Worm (Caenorhabditis elegans) whole organism, young adult: Measurements from ENCODE around the gene ddr-1.

Experiments used
- B0261.1 ChIP-seq: sonication (generic microtip); optimal IDR thresholded peaks from 2 replicates; lab custom pipeline; 2016; ENCODE audit warnings: mild to moderate bottlenecking, missing genetic modification characterization, moderate library complexity, missing compliant biosample characterization
- B0336.3 ChIP-seq: fragments of 200-800 bp; sonication (Bioruptor generic); IDR thresholded peaks from 2 replicates; pipeline ENCODE4 v1.3.6; 2022; ENCODE audit warnings: missing genetic modification characterization, missing compliant biosample characterization
- F52B5.7 ChIP-seq: sonication (generic microtip); optimal IDR thresholded peaks from 2 replicates; lab custom pipeline; 2016; ENCODE audit warnings: mild to moderate bottlenecking, missing genetic modification characterization, missing compliant biosample characterization
- F57A8.1 ChIP-seq: fragments of 200-800 bp; sonication (Bioruptor generic); optimal IDR thresholded peaks from 2 replicates; lab custom pipeline; 2018; ENCODE audit warnings: mild to moderate bottlenecking, missing genetic modification characterization, moderate library complexity, missing compliant biosample characterization
- K12H6.12 ChIP-seq: fragments of 200-800 bp; sonication (Bioruptor generic); optimal IDR thresholded peaks from 2 replicates; lab custom pipeline; 2018; ENCODE audit warnings: mild to moderate bottlenecking, missing genetic modification characterization, missing compliant biosample characterization
- Y53G8AR.9 ChIP-seq: fragments of 200-800 bp; sonication (Bioruptor generic); conservative IDR thresholded peaks from 2 replicates; pipeline ENCODE4 v1.3.6; 2022; ENCODE audit warnings: missing genetic modification reagents, missing genetic modification characterization, missing compliant biosample characterization
- ZK185.1 ChIP-seq: sonication (generic microtip); optimal IDR thresholded peaks from 2 replicates; lab custom pipeline; 2016; ENCODE audit warnings: mild to moderate bottlenecking, missing genetic modification characterization, missing compliant biosample characterization; ENCODE audit not compliant: poor library complexity, severe bottlenecking
- akir-1 ChIP-seq: fragments of 200-800 bp; sonication (Bioruptor generic); optimal IDR thresholded peaks from 2 replicates; lab custom pipeline; 2018; ENCODE audit warnings: mild to moderate bottlenecking, missing genetic modification characterization, moderate library complexity, missing compliant biosample characterization
- atf-7 ChIP-seq: sonication (generic microtip); optimal IDR thresholded peaks from 2 replicates; lab custom pipeline; 2017; ENCODE audit warnings: mild to moderate bottlenecking, missing genetic modification characterization, missing compliant biosample characterization
- attf-3 ChIP-seq: fragments of 200-800 bp; sonication (Bioruptor generic); conservative IDR thresholded peaks from 2 replicates; pipeline ENCODE4 v1.3.6; 2022; ENCODE audit warnings: missing genetic modification reagents, missing genetic modification characterization, missing compliant biosample characterization
- attf-6 ChIP-seq: fragments of 200-800 bp; sonication (Bioruptor generic); IDR thresholded peaks from 2 replicates; pipeline ENCODE4 v1.3.6; 2022; ENCODE audit warnings: missing genetic modification reagents, missing genetic modification characterization, missing compliant biosample characterization
- cebp-1 ChIP-seq, 2 experiments: fragments of 200-800 bp in 1 of 2; sonication (Bioruptor generic) in 1 of 2; sonication (generic microtip) in 1 of 2; IDR thresholded peaks in 1 of 2; optimal IDR thresholded peaks in 1 of 2; 2 replicates each; pipeline versions ENCODE4 v1.3.6 to Lab custom; 2017 to 2022; ENCODE audit warnings: missing compliant biosample characterization in 2 of 2, missing genetic modification characterization in 2 of 2, mild to moderate bottlenecking in 1 of 2, missing genetic modification reagents in 1 of 2, moderate library complexity in 1 of 2
- ceh-100 ChIP-seq: fragments of 200-800 bp; sonication (Bioruptor generic); IDR thresholded peaks from 2 replicates; pipeline ENCODE4 v1.3.6; 2022; ENCODE audit warnings: missing genetic modification reagents, missing genetic modification characterization, missing compliant biosample characterization
- ceh-27 ChIP-seq: fragments of 200-800 bp; sonication (Bioruptor generic); optimal IDR thresholded peaks from 2 replicates; lab custom pipeline; 2018; ENCODE audit warnings: mild to moderate bottlenecking, missing genetic modification characterization, moderate library complexity, missing compliant biosample characterization
- ceh-40 ChIP-seq: fragments of 200-800 bp; sonication (Bioruptor generic); IDR thresholded peaks from 2 replicates; pipeline ENCODE4 v1.3.6; 2022; ENCODE audit warnings: missing genetic modification characterization, missing compliant biosample characterization
- ceh-58 ChIP-seq: fragments of 200-800 bp; sonication (Bioruptor generic); IDR thresholded peaks from 2 replicates; pipeline ENCODE4 v1.3.6; 2022; ENCODE audit warnings: missing genetic modification characterization, missing compliant biosample characterization
- die-1 ChIP-seq: sonication (generic microtip); optimal IDR thresholded peaks from 2 replicates; lab custom pipeline; 2016; ENCODE audit warnings: missing genotype, mild to moderate bottlenecking, missing genetic modification characterization, missing compliant biosample characterization
- dox-1 ChIP-seq: fragments of 200-800 bp; sonication (Bioruptor generic); IDR thresholded peaks from 2 replicates; pipeline ENCODE4 v1.3.6; 2022; ENCODE audit warnings: missing genetic modification reagents, missing genetic modification characterization, missing compliant biosample characterization
- dpl-1 ChIP-seq: fragments of 150-350 bp; optimal IDR thresholded peaks from 2 replicates; lab custom pipeline; 2014; ENCODE audit warnings: missing biosample characterization, missing genetic modification reagents, missing genetic modification characterization
- ekl-4 ChIP-seq: fragments of 200-800 bp; sonication (Bioruptor generic); IDR thresholded peaks from 2 replicates; pipeline ENCODE4 v1.3.6; 2022; ENCODE audit warnings: missing genetic modification reagents, missing genetic modification characterization, missing compliant biosample characterization
- gei-17 ChIP-seq: fragments of 200-800 bp; sonication (Bioruptor generic); optimal IDR thresholded peaks from 2 replicates; lab custom pipeline; 2018; ENCODE audit warnings: mild to moderate bottlenecking, missing genetic modification characterization, missing compliant biosample characterization
- hlh-12 ChIP-seq: sonication (generic microtip); optimal IDR thresholded peaks from 2 replicates; lab custom pipeline; 2016; ENCODE audit warnings: missing genetic modification characterization, missing compliant biosample characterization
- hmg-1.2 ChIP-seq: fragments of 200-800 bp; sonication (Bioruptor generic); IDR thresholded peaks from 2 replicates; pipeline ENCODE4 v1.3.6; 2022; ENCODE audit warnings: missing genetic modification reagents, missing genetic modification characterization, missing compliant biosample characterization
- hmg-20 ChIP-seq: fragments of 200-800 bp; sonication (Bioruptor generic); IDR thresholded peaks from 2 replicates; pipeline ENCODE4 v1.3.6; 2022; ENCODE audit warnings: missing genetic modification reagents, missing genetic modification characterization, missing compliant biosample characterization
- let-607 ChIP-seq, 2 experiments: fragments of 200-800 bp in 1 of 2; sonication (Bioruptor generic) in 1 of 2; sonication (generic microtip) in 1 of 2; optimal IDR thresholded peaks; 2 replicates each; lab custom pipeline; 2016 to 2018; ENCODE audit warnings: mild to moderate bottlenecking in 2 of 2, missing compliant biosample characterization in 2 of 2, missing genetic modification characterization in 2 of 2, moderate library complexity in 2 of 2, missing genotype in 1 of 2
- lin-35 ChIP-seq, 3 experiments: fragments of 150-350 bp in 2 of 3; sonication (generic microtip) in 1 of 3; optimal IDR thresholded peaks; 2 replicates each; lab custom pipeline; 2014 to 2018; ENCODE audit warnings: missing biosample characterization in 3 of 3, missing genetic modification characterization in 3 of 3, missing genetic modification reagents in 3 of 3
- lin-40 ChIP-seq: sonication (generic microtip); optimal IDR thresholded peaks from 2 replicates; lab custom pipeline; 2016; ENCODE audit warnings: missing genetic modification characterization, mild to moderate bottlenecking, missing compliant biosample characterization, missing genotype, missing genetic modification reagents
- lin-54 ChIP-seq: fragments of 200-800 bp; sonication (Bioruptor generic); optimal IDR thresholded peaks from 2 replicates; lab custom pipeline; 2018; ENCODE audit warnings: mild to moderate bottlenecking, missing genetic modification characterization, missing compliant biosample characterization
- lsy-27 ChIP-seq: sonication (generic microtip); optimal IDR thresholded peaks from 2 replicates; lab custom pipeline; 2017; ENCODE audit warnings: missing genetic modification characterization, mild to moderate bottlenecking, missing compliant biosample characterization, antibody characterized with exemption, missing genotype, borderline replicate concordance; ENCODE audit not compliant: insufficient read depth
- madf-10 ChIP-seq: sonication (generic microtip); optimal IDR thresholded peaks from 2 replicates; lab custom pipeline; 2016; ENCODE audit warnings: mild to moderate bottlenecking, missing genetic modification characterization, missing compliant biosample characterization
- mcd-1 ChIP-seq: fragments of 200-800 bp; sonication (Bioruptor generic); IDR thresholded peaks from 2 replicates; pipeline ENCODE4 v1.3.6; 2022; ENCODE audit warnings: missing genetic modification reagents, missing genetic modification characterization, missing compliant biosample characterization
- mxl-1 ChIP-seq: sonication (generic microtip); optimal IDR thresholded peaks from 2 replicates; lab custom pipeline; 2016; ENCODE audit warnings: missing genetic modification characterization, missing compliant biosample characterization
- nfyb-1 ChIP-seq: fragments of 200-800 bp; sonication (Bioruptor generic); IDR thresholded peaks from 2 replicates; pipeline ENCODE4 v1.3.6; 2022; ENCODE audit warnings: missing genetic modification reagents, missing genetic modification characterization, missing compliant biosample characterization
- nhr-27 ChIP-seq: fragments of 200-800 bp; sonication (Bioruptor generic); optimal IDR thresholded peaks from 2 replicates; lab custom pipeline; 2018; ENCODE audit warnings: mild to moderate bottlenecking, missing genetic modification characterization, moderate library complexity, missing compliant biosample characterization
- nhr-80 ChIP-seq: sonication (generic microtip); optimal IDR thresholded peaks from 2 replicates; lab custom pipeline; 2016; ENCODE audit warnings: missing genetic modification characterization, missing compliant biosample characterization
- pbrm-1 ChIP-seq: fragments of 200-800 bp; sonication (Bioruptor generic); IDR thresholded peaks from 2 replicates; pipeline ENCODE4 v1.3.6; 2022; ENCODE audit warnings: missing genetic modification reagents, missing genetic modification characterization, missing compliant biosample characterization
- rcor-1 ChIP-seq: fragments of 200-800 bp; sonication (Bioruptor generic); IDR thresholded peaks from 2 replicates; pipeline ENCODE4 v1.3.6; 2022; ENCODE audit warnings: missing genetic modification reagents, missing genetic modification characterization, missing compliant biosample characterization
- rec-8 ChIP-seq, 2 experiments: sonication (generic microtip); optimal IDR thresholded peaks; 2 replicates each; lab custom pipeline; 2016; ENCODE audit warnings: mild to moderate bottlenecking in 2 of 2, missing genetic modification characterization in 2 of 2, missing genetic modification reagents in 2 of 2, missing genotype in 2 of 2, missing biosample characterization in 1 of 2, missing compliant biosample characterization in 1 of 2, moderate library complexity in 1 of 2
- repo-1 ChIP-seq: sonication (generic microtip); optimal IDR thresholded peaks from 2 replicates; lab custom pipeline; 2017; ENCODE audit warnings: mild to moderate bottlenecking, missing genetic modification characterization, missing compliant biosample characterization
- snpc-3.4 ChIP-seq: sonication (generic microtip); optimal IDR thresholded peaks from 2 replicates; lab custom pipeline; 2017; ENCODE audit warnings: missing genetic modification characterization, mild to moderate bottlenecking, missing compliant biosample characterization, antibody characterized with exemption, moderate library complexity, missing genotype, missing genetic modification reagents
- snpc-4 ChIP-seq, 5 experiments: fragments of 150-350 bp in 1 of 5; sonication (generic microtip) in 4 of 5; optimal IDR thresholded peaks; 2 replicates each; lab custom pipeline; 2014 to 2018; ENCODE audit warnings: missing genetic modification characterization in 5 of 5, missing biosample characterization in 3 of 5, antibody characterized with exemption in 2 of 5, mild to moderate bottlenecking in 2 of 5, missing compliant biosample characterization in 2 of 5, missing genotype in 2 of 5, moderate library complexity in 2 of 5, missing genetic modification reagents in 1 of 5
- tbp1 ChIP-seq: fragments of 200-800 bp; sonication (Bioruptor generic); optimal IDR thresholded peaks from 2 replicates; lab custom pipeline; 2018; ENCODE audit warnings: mild to moderate bottlenecking, missing genetic modification characterization, missing compliant biosample characterization
- tlf-1 ChIP-seq: fragments of 200-800 bp; sonication (Bioruptor generic); optimal IDR thresholded peaks from 2 replicates; lab custom pipeline; 2018; ENCODE audit warnings: mild to moderate bottlenecking, missing genetic modification characterization, missing compliant biosample characterization
- unc-62 ChIP-seq: fragments of 150-350 bp; optimal IDR thresholded peaks from 2 replicates; lab custom pipeline; 2014; ENCODE audit warnings: missing biosample characterization, missing genetic modification reagents, missing genetic modification characterization
- zfh-2 ChIP-seq: fragments of 200-800 bp; sonication (Bioruptor generic); conservative IDR thresholded peaks from 2 replicates; pipeline ENCODE4 v1.3.6; 2022; ENCODE audit warnings: missing genetic modification reagents, missing genetic modification characterization, missing compliant biosample characterization
- ztf-6 ChIP-seq: fragments of 200-800 bp; sonication (Bioruptor generic); IDR thresholded peaks from 2 replicates; pipeline ENCODE4 v1.3.6; 2022; ENCODE audit warnings: missing genetic modification reagents, missing genetic modification characterization, missing compliant biosample characterization

The ddr-1 gene

DNA sequence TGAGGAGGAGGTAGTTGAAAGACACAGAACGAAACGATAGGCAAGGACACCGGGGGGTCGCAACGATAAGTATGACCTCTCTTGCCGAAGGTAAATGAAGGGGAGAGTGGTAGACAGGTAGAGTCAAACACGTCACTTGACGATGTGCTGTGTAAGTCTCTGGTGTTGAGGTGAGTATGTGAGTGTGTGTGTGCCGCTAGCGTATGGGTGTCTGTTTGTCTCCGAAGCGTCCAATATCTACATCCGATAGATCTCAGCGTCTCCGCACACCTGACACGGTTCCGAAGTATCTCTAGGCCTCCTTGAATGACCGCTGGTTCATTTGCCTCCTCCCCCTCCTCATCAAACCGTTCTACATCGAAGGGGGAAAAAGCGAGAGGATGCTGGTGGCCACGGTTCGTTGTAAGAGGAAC lies 14.1 kb downstream of the ddr-1 start:
- TF ChIP-seq gei-17 (GFP tag; lab: Kevin White, UChicago) (peak; percentile 30), rcor-1 (GFP tag; lab: Robert Waterston, UW) (peak; percentile 41; the same call in 1 of the 2 replicates), attf-6 (no peak), zfh-2 (peak; percentile 88), pbrm-1 (GFP tag; lab: Robert Waterston, UW) (0 out of 2 replicates have a peak, but pooled peaks have one; percentile 24), B0336.3 (GFP tag; lab: Robert Waterston, UW) (peak; percentile 41; the same call in 1 of the 2 replicates), ceh-58 (no peak), rec-8 (tag; optimal IDR thresholded peaks at IDR 0.05; lab: Kevin White, UChicago) (no peak), atf-7 (tag; lab: Kevin White, UChicago) (peak; percentile 34), madf-10 (tag; lab: Kevin White, UChicago) (peak; percentile 11), F57A8.1 (GFP tag; lab: Kevin White, UChicago) (no peak), lin-54 (GFP tag; lab: Kevin White, UChicago) (no peak), let-607 (tag; optimal IDR thresholded peaks at IDR 0.05; lab: Kevin White, UChicago) (peak in 1 of 2 experiments; percentile 18), ceh-40 (no peak), dox-1 (GFP tag; lab: Robert Waterston, UW) (peak; percentile 72; the same call in 1 of the 2 replicates), ztf-6 (GFP tag; lab: Robert Waterston, UW) (no peak), ZK185.1 (peak; percentile 9), nfyb-1 (0 out of 2 replicates have a peak, but pooled peaks have one; percentile 48), lin-35 (GFP tag; optimal IDR thresholded peaks at IDR 0.05; lab: Kevin White, UChicago) (no peak), attf-3 (GFP tag; lab: Robert Waterston, UW) (no peak), ceh-100 (GFP tag; lab: Robert Waterston, UW) (no peak), hmg-20 (0 out of 2 replicates have a peak, but pooled peaks have one; percentile 26), tbp1 (GFP tag; lab: Kevin White, UChicago) (peak; percentile 14), tlf-1 (GFP tag; lab: Kevin White, UChicago) (no peak), lin-40 (tag; lab: Kevin White, UChicago) (peak; percentile 29), Y53G8AR.9 (GFP tag; lab: Robert Waterston, UW) (no peak), mcd-1 (GFP tag; lab: Robert Waterston, UW) (peak; percentile 34; the same call in 1 of the 2 replicates), ceh-27 (GFP tag; lab: Kevin White, UChicago) (peak; percentile 75), nhr-27 (tag; lab: Kevin White, UChicago) (no peak), ekl-4 (GFP tag; lab: Robert Waterston, UW) (peak; percentile 61; the same call in 1 of the 2 replicates), B0261.1 (tag; lab: Kevin White, UChicago) (no peak), dpl-1 (no peak), repo-1 (tag; lab: Kevin White, UChicago) (peak; percentile 18), snpc-3.4 (tag; lab: Kevin White, UChicago) (no peak), cebp-1 (GFP tag; IDR thresholded peaks at IDR 0.05; lab: Robert Waterston, UW) (no peak), cebp-1 (tag; optimal IDR thresholded peaks at IDR 0.05; lab: Kevin White, UChicago) (peak; percentile 56), unc-62 (GFP tag; lab: Kevin White, UChicago) (peak; percentile 17), hlh-12 (tag; lab: Kevin White, UChicago) (no peak), akir-1 (GFP tag; lab: Kevin White, UChicago) (peak; percentile 50), snpc-4 (GFP tag; optimal IDR thresholded peaks at IDR 0.05; lab: Kevin White, UChicago) (no peak), snpc-4 (tag; optimal IDR thresholded peaks at IDR 0.05; lab: Kevin White, UChicago) (peak in 2 of 4 experiments; percentile 24), K12H6.12 (tag; lab: Kevin White, UChicago) (peak; percentile 21), lsy-27 (tag; lab: Kevin White, UChicago) (no peak), die-1 (tag; lab: Kevin White, UChicago) (peak; percentile 4), mxl-1 (no peak), hmg-1.2 (GFP tag; lab: Robert Waterston, UW) (peak; percentile 38; the same call in 1 of the 2 replicates), nhr-80 (tag; lab: Kevin White, UChicago) (peak; percentile 92), F52B5.7 (tag; lab: Kevin White, UChicago) (no peak)
